Worm (Caenorhabditis elegans) whole organism, early embryonic: ENCODE results near the gene aff-1.

Experiments used
- F13C5.2 ChIP-seq: sonication (generic microtip); optimal IDR thresholded peaks from 2 replicates; lab custom pipeline; 2017; ENCODE audit warnings: mild to moderate bottlenecking, missing genetic modification characterization, inconsistent platforms, missing compliant biosample characterization
- ets-7 ChIP-seq: sonication (generic microtip); optimal IDR thresholded peaks from 2 replicates; lab custom pipeline; 2016; ENCODE audit warnings: missing genotype, missing genetic modification characterization, missing compliant biosample characterization
- flt-1 ChIP-seq: fragments of 200-800 bp; sonication (Bioruptor generic); IDR thresholded peaks from 2 replicates; pipeline ENCODE4 v1.3.6; 2022; ENCODE audit warnings: missing genetic modification characterization, missing compliant biosample characterization
- hmg-4 ChIP-seq: fragments of 200-800 bp; sonication (Bioruptor generic); optimal IDR thresholded peaks from 2 replicates; lab custom pipeline; 2018; ENCODE audit warnings: mild to moderate bottlenecking, missing genetic modification characterization, missing compliant biosample characterization
- hnd-1 ChIP-seq: sonication (generic microtip); optimal IDR thresholded peaks from 2 replicates; lab custom pipeline; 2016; ENCODE audit warnings: missing genetic modification characterization, missing compliant biosample characterization
- scrt-1 ChIP-seq: fragments of 200-800 bp; sonication (Bioruptor generic); IDR thresholded peaks from 2 replicates; pipeline ENCODE4 v1.3.6; 2022; ENCODE audit warnings: missing genetic modification characterization, missing compliant biosample characterization
- tbx-11 ChIP-seq: fragments of 200-800 bp; sonication (Bioruptor generic); IDR thresholded peaks from 2 replicates; pipeline ENCODE4 v1.3.6; 2022; ENCODE audit warnings: missing genetic modification characterization, missing compliant biosample characterization

ce11 chrII:6860043-6860442, 3.5 kb downstream of the aff-1 start:
- TF ChIP-seq hnd-1 (tag; lab: Kevin White, UChicago) (no peak), F13C5.2 (tag; lab: Kevin White, UChicago) (no peak), ets-7 (tag; lab: Kevin White, UChicago) (no peak), scrt-1 (no peak), flt-1 (no peak), tbx-11 (GFP tag; lab: Robert Waterston, UW) (no peak), hmg-4 (GFP tag; lab: Kevin White, UChicago) (no peak)
